Worm (Caenorhabditis elegans): Measurements from ENCODE around the gene cyp-25A1.

cyp-25A1 gene

ce11 chrIII:3867378-3867904 is 35.0 kb downstream of the cyp-25A1 start, which contains the start of gene rpl-3 (continued):
- peak; percentile 100 for TF ChIP-seq lin-11 (tag; optimal IDR thresholded peaks at IDR 0.05)

ce11 chrIII:3867937-3868929 is 35.8 kb downstream of the cyp-25A1 start:
- TF ChIP-seq mbf-1 (tag; optimal IDR thresholded peaks at IDR 0.05), result no peak
- TF ChIP-seq alr-1 (tag; optimal IDR thresholded peaks at IDR 0.05), result no peak
- TF ChIP-seq unc-55 (GFP tag; optimal IDR thresholded peaks at IDR 0.05), result no peak
- no peak for TF ChIP-seq skn-1 (tag; optimal IDR thresholded peaks at IDR 0.05)
- TF ChIP-seq nhr-23 (tag; optimal IDR thresholded peaks at IDR 0.05), result no peak
- TF ChIP-seq gmeb-1 (tag; optimal IDR thresholded peaks at IDR 0.05), result no peak
- TF ChIP-seq nhr-21 (tag; optimal IDR thresholded peaks at IDR 0.05), result no peak
- no peak for TF ChIP-seq nhr-25 (tag; optimal IDR thresholded peaks at IDR 0.05)

- TF ChIP-seq sma-3 (GFP tag; optimal IDR thresholded peaks at IDR 0.05) (peak; percentile 17), nhr-25 (tag; optimal IDR thresholded peaks at IDR 0.05) (peak; percentile 48), nhr-21 (tag; optimal IDR thresholded peaks at IDR 0.05) (peak; percentile 68), ztf-4 (tag; optimal IDR thresholded peaks at IDR 0.05) (peak; percentile 25), nhr-11 (tag; optimal IDR thresholded peaks at IDR 0.05) (no peak), skn-1 (tag; optimal IDR thresholded peaks at IDR 0.05) (no peak), zag-1 (tag; optimal IDR thresholded peaks at IDR 0.05) (no peak), ztf-1 (GFP tag; conservative IDR thresholded peaks at IDR 0.05) (no peak), ama-1 (optimal IDR thresholded peaks at IDR 0.05) (peak; percentile 19), nhr-12 (tag; optimal IDR thresholded peaks at IDR 0.05) (no peak), lin-13 (GFP tag; optimal IDR thresholded peaks at IDR 0.05) (no peak), crh-2 (tag; optimal IDR thresholded peaks at IDR 0.05) (peak; percentile 12), mdl-1 (tag; optimal IDR thresholded peaks at IDR 0.05) (no peak), nhr-77 (tag; optimal IDR thresholded peaks at IDR 0.05) (no peak), mab-5 (tag; optimal IDR thresholded peaks at IDR 0.05) (no peak), lin-39 (tag; optimal IDR thresholded peaks at IDR 0.05) (no peak), unc-62 (GFP tag; optimal IDR thresholded peaks at IDR 0.05) (no peak), elt-3 (tag; optimal IDR thresholded peaks at IDR 0.05) (no peak), fos-1 (tag; optimal IDR thresholded peaks at IDR 0.05) (peak; percentile 36), ceh-16 (tag; optimal IDR thresholded peaks at IDR 0.05) (no peak), elt-1 (tag; optimal IDR thresholded peaks at IDR 0.05) (no peak), nhr-23 (tag; optimal IDR thresholded peaks at IDR 0.05) (no peak), ZK546.5 (tag; optimal IDR thresholded peaks at IDR 0.05) (no peak), nhr-6 (tag; optimal IDR thresholded peaks at IDR 0.05) (no peak), gmeb-1 (tag; optimal IDR thresholded peaks at IDR 0.05) (peak; percentile 33), ceh-82 (tag; optimal IDR thresholded peaks at IDR 0.05) (no peak), lsy-2 (tag; optimal IDR thresholded peaks at IDR 0.05) (no peak), dmd-4 (tag; optimal IDR thresholded peaks at IDR 0.05) (no peak), ztf-11 (tag; optimal IDR thresholded peaks at IDR 0.05) (no peak), Y55F3AM.14 (GFP tag; optimal IDR thresholded peaks at IDR 0.05) (peak; percentile 37), unc-39 (tag; optimal IDR thresholded peaks at IDR 0.05) (no peak), peb-1 (tag; optimal IDR thresholded peaks at IDR 0.05) (no peak), snpc-4 (tag; optimal IDR thresholded peaks at IDR 0.05) (no peak)
These were observed 36.9 kb downstream of the cyp-25A1 start for ce11 chrIII:3869292-3869781.
